Worm (Caenorhabditis elegans): ENCODE data around the gene C50H2.13.

Gene C50H2.13

ce11 chrV:9921288-9921687 is 5.1 kb upstream of the C50H2.13 start, which contains the start of gene ceh-75:
TSS of gene ceh-75 (plus strand) at chrV:9921337.
- no peak for TF ChIP-seq W03F9.2 (tag; optimal IDR thresholded peaks at IDR 0.05)
- no peak for TF ChIP-seq him-1 (tag; optimal IDR thresholded peaks at IDR 0.05)
- no peak for TF ChIP-seq dao-5 (tag; optimal IDR thresholded peaks at IDR 0.05)

- TF ChIP-seq dao-5 (tag; optimal IDR thresholded peaks at IDR 0.05) (no peak), him-1 (tag; optimal IDR thresholded peaks at IDR 0.05) (no peak), W03F9.2 (tag; optimal IDR thresholded peaks at IDR 0.05) (no peak)
Measured at ce11 chrV:9922481-9922880, 3.9 kb upstream of the C50H2.13 start, which contains the start of gene C50H2.7. TSS of gene C50H2.7 (plus strand) at chrV:9922781.

ce11 chrV:9924389-9924788 is 2.0 kb upstream of the C50H2.13 start:
- TF ChIP-seq W03F9.2 (tag; optimal IDR thresholded peaks at IDR 0.05) (no peak), him-1 (tag; optimal IDR thresholded peaks at IDR 0.05) (no peak), dao-5 (tag; optimal IDR thresholded peaks at IDR 0.05) (no peak)

- TF ChIP-seq dao-5 (tag; optimal IDR thresholded peaks at IDR 0.05) (no peak), W03F9.2 (tag; optimal IDR thresholded peaks at IDR 0.05) (no peak), him-1 (tag; optimal IDR thresholded peaks at IDR 0.05) (no peak)
Measured at ce11 chrV:9925647-9926046, 693 bp upstream of the C50H2.13 start.

ce11 chrV:9927381-9927780 is 1.0 kb downstream of the C50H2.13 start:
- TF ChIP-seq W03F9.2 (tag; optimal IDR thresholded peaks at IDR 0.05) (no peak), dao-5 (tag; optimal IDR thresholded peaks at IDR 0.05) (no peak), him-1 (tag; optimal IDR thresholded peaks at IDR 0.05) (no peak)

ce11 chrV:9927954-9928353 is 1.6 kb downstream of the C50H2.13 start:
- TF ChIP-seq dao-5 (tag; optimal IDR thresholded peaks at IDR 0.05), result no peak
- TF ChIP-seq him-1 (tag; optimal IDR thresholded peaks at IDR 0.05), result no peak

ce11 chrV:9930612-9931065 is 4.3 kb downstream of the C50H2.13 start, which contains the start of the genes rmh-2 and suds-3:
TSS of gene rmh-2 (minus strand) at chrV:9930775.
TSS of gene suds-3 (plus strand) at chrV:9931015.
- TF ChIP-seq dao-5 (tag; optimal IDR thresholded peaks at IDR 0.05) (no peak), him-1 (tag; optimal IDR thresholded peaks at IDR 0.05) (no peak), W03F9.2 (tag; optimal IDR thresholded peaks at IDR 0.05) (no peak)

- no peak for TF ChIP-seq dao-5 (tag; optimal IDR thresholded peaks at IDR 0.05)
- no peak for TF ChIP-seq him-1 (tag; optimal IDR thresholded peaks at IDR 0.05)
- no peak for TF ChIP-seq W03F9.2 (tag; optimal IDR thresholded peaks at IDR 0.05)
Measured at ce11 chrV:9937435-9937834, 11.1 kb downstream of the C50H2.13 start, which contains the start of gene srj-33. TSS of gene srj-33 (minus strand) at chrV:9937535.

ce11 chrV:9943039-9943438 is 16.7 kb downstream of the C50H2.13 start, which contains the start of gene fipr-12:
TSS of gene fipr-12 (plus strand) at chrV:9943339.
- TF ChIP-seq dao-5 (tag; optimal IDR thresholded peaks at IDR 0.05), result no peak
- no peak for TF ChIP-seq him-1 (tag; optimal IDR thresholded peaks at IDR 0.05)
- no peak for TF ChIP-seq W03F9.2 (tag; optimal IDR thresholded peaks at IDR 0.05)

ce11 chrV:9944093-9944492 is 17.8 kb downstream of the C50H2.13 start, which contains the start of gene sre-28:
TSS of gene sre-28 (plus strand) at chrV:9944393.
- TF ChIP-seq him-1 (tag; optimal IDR thresholded peaks at IDR 0.05) (no peak), dao-5 (tag; optimal IDR thresholded peaks at IDR 0.05) (no peak), W03F9.2 (tag; optimal IDR thresholded peaks at IDR 0.05) (no peak)

ce11 chrV:9948840-9949239 is 22.5 kb downstream of the C50H2.13 start, which contains the start of gene nlp-58:
TSS of gene nlp-58 (minus strand) at chrV:9948940.
- no peak for TF ChIP-seq dao-5 (tag; optimal IDR thresholded peaks at IDR 0.05)
- no peak for TF ChIP-seq him-1 (tag; optimal IDR thresholded peaks at IDR 0.05)
- no peak for TF ChIP-seq W03F9.2 (tag; optimal IDR thresholded peaks at IDR 0.05)

ce11 chrV:9950861-9951260 is 24.5 kb downstream of the C50H2.13 start, which contains the start of gene ttr-46:
TSS of gene ttr-46 (plus strand) at chrV:9951233.
- no peak for TF ChIP-seq W03F9.2 (tag; optimal IDR thresholded peaks at IDR 0.05)
- no peak for TF ChIP-seq him-1 (tag; optimal IDR thresholded peaks at IDR 0.05)
- no peak for TF ChIP-seq dao-5 (tag; optimal IDR thresholded peaks at IDR 0.05)

- TF ChIP-seq W03F9.2 (tag; optimal IDR thresholded peaks at IDR 0.05) (no peak), dao-5 (tag; optimal IDR thresholded peaks at IDR 0.05) (no peak), him-1 (tag; optimal IDR thresholded peaks at IDR 0.05) (no peak)
Measured at ce11 chrV:9952396-9952795, 26.1 kb downstream of the C50H2.13 start, which contains the start of gene mam-5. TSS of gene mam-5 (plus strand) at chrV:9952699.

- TF ChIP-seq W03F9.2 (tag; optimal IDR thresholded peaks at IDR 0.05) (no peak), him-1 (tag; optimal IDR thresholded peaks at IDR 0.05) (no peak)
Measured at ce11 chrV:9958231-9958630, 31.9 kb downstream of the C50H2.13 start, which contains the start of gene anmt-3. TSS of gene anmt-3 (minus strand) at chrV:9958331.

ce11 chrV:9958654-9959053 is 32.3 kb downstream of the C50H2.13 start:
- TF ChIP-seq dao-5 (tag; optimal IDR thresholded peaks at IDR 0.05) (no peak), W03F9.2 (tag; optimal IDR thresholded peaks at IDR 0.05) (no peak), him-1 (tag; optimal IDR thresholded peaks at IDR 0.05) (no peak)

Measured in whole organism, L4/young adult.